Worm (Caenorhabditis elegans) whole organism, L4/young adult: Measurements from ENCODE around the gene mnp-1.

ENCODE experiments used
- W03F9.2 ChIP-seq: fragments of 150-350 bp; optimal IDR thresholded peaks from 2 replicates; lab custom pipeline; 2014; ENCODE audit warnings: missing biosample characterization, missing genetic modification characterization
- dao-5 ChIP-seq: sonication (generic microtip); optimal IDR thresholded peaks from 2 replicates; lab custom pipeline; 2016; ENCODE audit warnings: missing genotype, missing genetic modification characterization, moderate library complexity, missing compliant biosample characterization
- him-1 ChIP-seq: sonication (generic microtip); optimal IDR thresholded peaks from 2 replicates; lab custom pipeline; 2016; ENCODE audit warnings: missing genotype, missing genetic modification reagents, missing genetic modification characterization, missing compliant biosample characterization

- TF ChIP-seq him-1 (no peak), dao-5 (tag; lab: Kevin White, UChicago) (no peak), W03F9.2 (tag; lab: Kevin White, UChicago) (no peak)
Measured at ce11 chrIII:4314502-4314901, 41.9 kb upstream of the mnp-1 start.
